Fruit fly (Drosophila melanogaster): Measurements from ENCODE around the gene CG43400.

Gene CG43400

dm6 chr2L:8521724-8522309, 31.3 kb downstream of the CG43400 start, which contains the start of gene Acer:
Gene Acer, plus strand, starts transcription at chr2L:8521933.
- TF ChIP-seq Myc (optimal IDR thresholded peaks at IDR 0.05) (no peak), h (optimal IDR thresholded peaks at IDR 0.05) (no peak), psq (optimal IDR thresholded peaks at IDR 0.05) (no peak)

- no peak for TF ChIP-seq insv (optimal IDR thresholded peaks at IDR 0.05)
- no peak for TF ChIP-seq Myc (optimal IDR thresholded peaks at IDR 0.05)
- TF ChIP-seq h (optimal IDR thresholded peaks at IDR 0.05), result no peak
- TF ChIP-seq psq (optimal IDR thresholded peaks at IDR 0.05), result no peak
Observed at dm6 chr2L:8522781-8523180, 32.2 kb downstream of the CG43400 start.

- no peak for TF ChIP-seq ttk (optimal IDR thresholded peaks at IDR 0.05)
- TF ChIP-seq Sin3A (optimal IDR thresholded peaks at IDR 0.05), result no peak
- TF ChIP-seq insv (optimal IDR thresholded peaks at IDR 0.05), result no peak
- TF ChIP-seq Myc (optimal IDR thresholded peaks at IDR 0.05), result no peak
- TF ChIP-seq psq (optimal IDR thresholded peaks at IDR 0.05), result no peak
- no peak for TF ChIP-seq h (optimal IDR thresholded peaks at IDR 0.05)
Observed at dm6 chr2L:8525000-8525399, 34.5 kb downstream of the CG43400 start.

dm6 chr2L:8528318-8528717, 37.8 kb downstream of the CG43400 start, which contains the start of the genes lmgA and lmgB:
Gene lmgA, minus strand, starts transcription at chr2L:8528618.
Gene lmgB, minus strand, starts transcription at chr2L:8528618.
- no peak for TF ChIP-seq h (optimal IDR thresholded peaks at IDR 0.05)
- TF ChIP-seq ttk (optimal IDR thresholded peaks at IDR 0.05), result no peak
- no peak for TF ChIP-seq Myc (optimal IDR thresholded peaks at IDR 0.05)
- no peak for TF ChIP-seq insv (optimal IDR thresholded peaks at IDR 0.05)
- no peak for TF ChIP-seq psq (optimal IDR thresholded peaks at IDR 0.05)

- TF ChIP-seq psq (optimal IDR thresholded peaks at IDR 0.05), result no peak
- TF ChIP-seq insv (optimal IDR thresholded peaks at IDR 0.05), result no peak
- no peak for TF ChIP-seq ttk (optimal IDR thresholded peaks at IDR 0.05)
Observed at dm6 chr2L:8528951-8529430, 38.5 kb downstream of the CG43400 start, which contains the start of gene CG17834. Gene CG17834, plus strand, starts transcription at chr2L:8529141.

dm6 chr2L:8530189-8530588, 39.6 kb downstream of the CG43400 start:
- TF ChIP-seq ttk (optimal IDR thresholded peaks at IDR 0.05), result no peak
- TF ChIP-seq insv (optimal IDR thresholded peaks at IDR 0.05), result no peak
- no peak for TF ChIP-seq Sin3A (optimal IDR thresholded peaks at IDR 0.05)
- no peak for TF ChIP-seq psq (optimal IDR thresholded peaks at IDR 0.05)
- TF ChIP-seq Myc (optimal IDR thresholded peaks at IDR 0.05), result no peak
- TF ChIP-seq h (optimal IDR thresholded peaks at IDR 0.05), result no peak

dm6 chr2L:8532790-8533189, 42.3 kb downstream of the CG43400 start:
- TF ChIP-seq insv (optimal IDR thresholded peaks at IDR 0.05) (no peak), Myc (optimal IDR thresholded peaks at IDR 0.05) (no peak), ttk (optimal IDR thresholded peaks at IDR 0.05) (no peak), h (optimal IDR thresholded peaks at IDR 0.05) (no peak), psq (optimal IDR thresholded peaks at IDR 0.05) (no peak), Sin3A (optimal IDR thresholded peaks at IDR 0.05) (no peak)

- TF ChIP-seq h (optimal IDR thresholded peaks at IDR 0.05), result no peak
- TF ChIP-seq Myc (optimal IDR thresholded peaks at IDR 0.05), result no peak
- no peak for TF ChIP-seq insv (optimal IDR thresholded peaks at IDR 0.05)
- no peak for TF ChIP-seq ttk (optimal IDR thresholded peaks at IDR 0.05)
- no peak for TF ChIP-seq Sin3A (optimal IDR thresholded peaks at IDR 0.05)
- TF ChIP-seq psq (optimal IDR thresholded peaks at IDR 0.05), result no peak
Observed at dm6 chr2L:8533632-8534031, 43.1 kb downstream of the CG43400 start.

dm6 chr2L:8534118-8534514, 43.6 kb downstream of the CG43400 start:
- no peak for TF ChIP-seq Sin3A (optimal IDR thresholded peaks at IDR 0.05)
- no peak for TF ChIP-seq psq (optimal IDR thresholded peaks at IDR 0.05)
- TF ChIP-seq Myc (optimal IDR thresholded peaks at IDR 0.05), result no peak
- TF ChIP-seq insv (optimal IDR thresholded peaks at IDR 0.05), result no peak
- TF ChIP-seq ttk (optimal IDR thresholded peaks at IDR 0.05), result no peak
- no peak for TF ChIP-seq h (optimal IDR thresholded peaks at IDR 0.05)

- TF ChIP-seq Myc (optimal IDR thresholded peaks at IDR 0.05) (no peak), insv (optimal IDR thresholded peaks at IDR 0.05) (no peak), h (optimal IDR thresholded peaks at IDR 0.05) (no peak), Sin3A (optimal IDR thresholded peaks at IDR 0.05) (no peak), ttk (optimal IDR thresholded peaks at IDR 0.05) (no peak), psq (optimal IDR thresholded peaks at IDR 0.05) (no peak)
Observed at dm6 chr2L:8534515-8535295, 44.2 kb downstream of the CG43400 start.

- TF ChIP-seq ttk (optimal IDR thresholded peaks at IDR 0.05), result no peak
- TF ChIP-seq Myc (optimal IDR thresholded peaks at IDR 0.05), result no peak
- TF ChIP-seq psq (optimal IDR thresholded peaks at IDR 0.05), result no peak
- no peak for TF ChIP-seq Sin3A (optimal IDR thresholded peaks at IDR 0.05)
- no peak for TF ChIP-seq insv (optimal IDR thresholded peaks at IDR 0.05)
- no peak for TF ChIP-seq h (optimal IDR thresholded peaks at IDR 0.05)
Observed at dm6 chr2L:8535394-8536176, 45.0 kb downstream of the CG43400 start.

dm6 chr2L:8538449-8539050, 48.0 kb downstream of the CG43400 start:
- TF ChIP-seq Sin3A (optimal IDR thresholded peaks at IDR 0.05) (no peak), psq (optimal IDR thresholded peaks at IDR 0.05) (no peak), h (optimal IDR thresholded peaks at IDR 0.05) (no peak), ttk (optimal IDR thresholded peaks at IDR 0.05) (no peak), insv (optimal IDR thresholded peaks at IDR 0.05) (no peak), Myc (optimal IDR thresholded peaks at IDR 0.05) (no peak)
